Fruit fly (Drosophila melanogaster) whole organism, pupa: ENCODE results near the gene inaF-B.

Experiments
- CG10348 ChIP-seq: fragments of 200-800 bp; sonication (Bioruptor generic); IDR thresholded peaks from 2 replicates; pipeline ENCODE4 v1.3.6; 2022; ENCODE audit warnings: missing biosample characterization, missing genetic modification characterization
- CG12605 ChIP-seq: fragments of 200-800 bp; sonication (Bioruptor generic); IDR thresholded peaks from 2 replicates; pipeline ENCODE4 v1.3.6; 2022; ENCODE audit warnings: missing biosample characterization, missing genetic modification characterization
- CG13204 ChIP-seq: fragments of 200-800 bp; sonication (Bioruptor generic); optimal IDR thresholded peaks from 2 replicates; lab custom pipeline; 2018; ENCODE audit warnings: missing biosample characterization, mild to moderate bottlenecking, missing genetic modification characterization, moderate library complexity
- CG14655 ChIP-seq: fragments of 200-800 bp; sonication (Bioruptor generic); optimal IDR thresholded peaks from 3 replicates; lab custom pipeline; 2017; ENCODE audit warnings: mild to moderate bottlenecking, missing biosample characterization, missing genetic modification reagents, missing genetic modification characterization
- CG15710 ChIP-seq: fragments of 200-800 bp; sonication (Bioruptor generic); optimal IDR thresholded peaks from 2 replicates; lab custom pipeline; 2018; ENCODE audit warnings: missing biosample characterization, mild to moderate bottlenecking, missing genetic modification characterization, moderate library complexity
- CG17806 ChIP-seq: fragments of 200-800 bp; sonication (Bioruptor generic); optimal IDR thresholded peaks from 2 replicates; lab custom pipeline; 2018; ENCODE audit warnings: missing biosample characterization, mild to moderate bottlenecking, missing genetic modification characterization, moderate library complexity
- CG32121 ChIP-seq: fragments of 200-800 bp; sonication (Bioruptor generic); IDR thresholded peaks from 2 replicates; pipeline ENCODE4 v1.3.6; 2022; ENCODE audit warnings: missing biosample characterization, missing genetic modification characterization
- CG34367 ChIP-seq: fragments of 200-800 bp; sonication (Bioruptor generic); optimal IDR thresholded peaks from 2 replicates; lab custom pipeline; 2018; ENCODE audit warnings: missing biosample characterization, mild to moderate bottlenecking, missing genetic modification characterization
- CG4496 ChIP-seq: fragments of 200-800 bp; sonication (Bioruptor generic); IDR thresholded peaks from 3 replicates; pipeline ENCODE4 v1.3.6; 2022; ENCODE audit warnings: missing biosample characterization, missing genetic modification characterization
- CG8159 ChIP-seq: fragments of 200-800 bp; sonication (Bioruptor generic); optimal IDR thresholded peaks from 3 replicates; lab custom pipeline; 2018; ENCODE audit warnings: missing biosample characterization, mild to moderate bottlenecking, missing genetic modification characterization, moderate library complexity
- CG8301 ChIP-seq: fragments of 200-800 bp; sonication (Bioruptor generic); optimal IDR thresholded peaks from 2 replicates; lab custom pipeline; 2018; ENCODE audit warnings: missing biosample characterization, mild to moderate bottlenecking, missing genetic modification characterization
- CG9948 ChIP-seq: fragments of 200-800 bp; sonication (Bioruptor generic); optimal IDR thresholded peaks from 2 replicates; lab custom pipeline; 2018; ENCODE audit warnings: missing biosample characterization, mild to moderate bottlenecking, missing genetic modification characterization, moderate library complexity
- D1 ChIP-seq: fragments of 200-800 bp; sonication (Bioruptor generic); optimal IDR thresholded peaks from 2 replicates; lab custom pipeline; 2018; ENCODE audit warnings: missing biosample characterization, mild to moderate bottlenecking, missing genetic modification characterization, moderate library complexity
- EcR ChIP-seq: fragments of 200-800 bp; sonication (Bioruptor generic); optimal IDR thresholded peaks from 3 replicates; lab custom pipeline; 2019; ENCODE audit warnings: missing biosample characterization, missing genetic modification characterization, mild to moderate bottlenecking, moderate library complexity, missing genetic modification reagents
- Ets98B ChIP-seq: fragments of 200-800 bp; sonication (Bioruptor generic); IDR thresholded peaks from 2 replicates; pipeline ENCODE4 v1.3.6; 2022; ENCODE audit warnings: missing biosample characterization, missing genetic modification characterization
- Pif1A ChIP-seq: fragments of 200-800 bp; sonication (Bioruptor generic); optimal IDR thresholded peaks from 3 replicates; lab custom pipeline; 2016; ENCODE audit warnings: missing biosample characterization, missing genetic modification characterization
- Pif1B ChIP-seq: fragments of 200-800 bp; sonication (Bioruptor generic); optimal IDR thresholded peaks from 3 replicates; lab custom pipeline; 2016; ENCODE audit warnings: missing biosample characterization, missing genetic modification characterization
- Snoo ChIP-seq: fragments of 200-800 bp; sonication (Bioruptor generic); optimal IDR thresholded peaks from 3 replicates; lab custom pipeline; 2017; ENCODE audit warnings: missing biosample characterization, mild to moderate bottlenecking, missing genetic modification characterization, inconsistent platforms
- fd96Ca ChIP-seq: fragments of 200-800 bp; sonication (Bioruptor generic); IDR thresholded peaks from 3 replicates; pipeline ENCODE4 v1.3.6; 2022; ENCODE audit warnings: missing biosample characterization, missing genetic modification characterization
- gl ChIP-seq: fragments of 200-800 bp; sonication (Bioruptor generic); optimal IDR thresholded peaks from 2 replicates; lab custom pipeline; 2018; ENCODE audit warnings: missing biosample characterization, mild to moderate bottlenecking, missing genetic modification characterization
- rn ChIP-seq: fragments of 200-800 bp; sonication (Bioruptor generic); IDR thresholded peaks from 2 replicates; pipeline ENCODE4 v1.3.6; 2022; ENCODE audit warnings: missing biosample characterization, missing genetic modification characterization

Gene inaF-B

DNA sequence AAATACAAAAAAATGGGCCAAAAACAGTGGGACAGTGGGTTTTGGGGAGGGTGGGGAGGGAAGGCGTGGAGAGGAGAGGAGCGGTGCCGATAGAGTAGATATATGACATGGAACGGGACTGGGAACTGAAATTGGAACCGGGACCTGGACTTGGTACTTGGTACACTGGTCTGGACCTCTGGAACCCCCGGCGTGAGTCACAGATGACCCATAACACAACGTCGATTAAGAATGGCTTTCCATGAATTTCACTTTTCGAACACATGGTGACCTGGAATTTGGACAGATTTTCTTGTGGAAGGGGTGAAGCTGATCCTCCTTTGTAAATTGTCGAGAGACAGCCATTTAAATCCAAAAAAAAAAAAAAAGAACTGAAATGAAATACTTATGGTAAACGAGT is 45.9 kb downstream of the inaF-B start:
- no peak for TF ChIP-seq rn
- peak; percentile 33 for TF ChIP-seq EcR (GFP tag; lab: Kevin White, UChicago)
- TF ChIP-seq, all 21 proteins: peak for 1

DNA sequence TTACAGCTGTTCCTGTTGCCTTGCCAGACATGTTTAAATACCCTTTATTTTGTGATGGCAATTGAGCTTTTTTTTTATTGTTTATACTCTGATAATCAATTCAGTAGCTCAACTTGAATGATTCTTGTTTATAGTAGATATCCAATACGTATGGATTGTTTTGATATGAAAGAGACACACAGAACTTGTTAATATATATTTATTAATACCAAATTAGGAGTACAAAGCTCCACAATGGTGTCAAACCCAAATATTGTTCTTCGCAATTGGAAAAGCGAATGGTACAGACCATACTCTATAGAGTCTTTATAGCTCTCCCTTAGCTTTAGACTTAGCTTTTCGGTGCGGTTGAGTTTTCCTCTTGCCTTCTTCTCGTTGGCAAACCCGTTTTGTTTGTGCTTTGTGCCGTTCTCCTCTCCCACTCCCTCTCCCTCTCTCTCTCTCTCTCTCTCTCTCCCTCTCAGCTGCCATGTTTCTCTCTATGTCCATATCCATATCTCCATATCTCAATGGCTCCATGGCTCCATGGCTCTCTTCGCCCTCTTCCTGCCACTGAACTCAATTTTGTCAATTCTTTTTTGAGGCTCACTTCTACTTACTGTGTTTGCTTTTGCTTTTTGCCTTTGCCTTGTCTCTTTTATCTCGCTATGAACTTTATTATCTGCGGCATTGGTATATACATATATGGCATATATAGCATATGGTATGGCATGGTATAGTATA is 46.5 kb downstream of the inaF-B start:
- TF ChIP-seq CG34367 (tag; lab: Kevin White, UChicago) (peak; percentile 85), CG8159 (tag; lab: Kevin White, UChicago) (peak; percentile 89), CG10348 (GFP tag; lab: Robert Waterston, UW) (no peak), CG13204 (peak; percentile 52), CG17806 (tag; lab: Kevin White, UChicago) (peak; percentile 86), rn (no peak), CG8301 (tag; lab: Kevin White, UChicago) (peak; percentile 78), CG9948 (tag; lab: Kevin White, UChicago) (peak; percentile 88), Snoo (tag; lab: Kevin White, UChicago) (peak; percentile 60), D1 (tag; lab: Kevin White, UChicago) (peak; percentile 70), CG4496 (no peak), CG15710 (tag; lab: Kevin White, UChicago) (peak; percentile 91), Pif1A (GFP tag; lab: Kevin White, UChicago) (peak; percentile 72), Ets98B (peak; percentile 66), Pif1B (GFP tag; lab: Kevin White, UChicago) (peak; percentile 38), CG12605 (GFP tag; lab: Robert Waterston, UW) (no peak), gl (tag; lab: Kevin White, UChicago) (peak; percentile 51), CG14655 (GFP tag; lab: Kevin White, UChicago) (peak; percentile 87), CG32121 (GFP tag; lab: Robert Waterston, UW) (peak; percentile 14; the same call in 1 of the 2 replicates), fd96Ca (GFP tag; lab: Robert Waterston, UW) (no peak), EcR (GFP tag; lab: Kevin White, UChicago) (peak; percentile 93)

DNA sequence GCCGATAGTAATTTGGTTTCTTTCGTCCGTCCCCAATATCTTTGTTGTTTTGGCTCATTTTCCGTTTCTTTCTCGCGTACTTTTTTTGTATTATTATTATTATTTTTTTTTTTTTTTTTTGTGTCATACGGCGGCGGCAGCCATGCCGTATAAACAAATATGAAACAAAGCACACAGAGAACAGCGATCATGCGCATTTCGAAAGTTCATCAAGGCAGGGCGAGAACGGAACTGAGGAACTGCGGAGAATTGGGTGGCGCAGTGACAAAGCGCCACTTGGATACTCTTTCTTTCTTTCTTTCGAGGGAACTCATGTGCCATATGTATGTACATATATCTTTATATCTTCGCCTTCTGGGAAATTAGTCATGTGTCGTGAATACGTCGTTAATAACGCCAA is 48.1 kb downstream of the inaF-B start:
- TF ChIP-seq Snoo (tag; lab: Kevin White, UChicago) (peak; percentile 21), CG15710 (tag; lab: Kevin White, UChicago) (peak; percentile 26), CG34367 (tag; lab: Kevin White, UChicago) (peak; percentile 26), EcR (GFP tag; lab: Kevin White, UChicago) (peak; percentile 29), Ets98B (peak; percentile 5; the same call in 1 of the 2 replicates), CG14655 (GFP tag; lab: Kevin White, UChicago) (peak; percentile 39), CG4496 (peak; percentile 43; the same call in 1 of the 3 replicates), CG12605 (GFP tag; lab: Robert Waterston, UW) (peak; percentile 36; the same call in 1 of the 2 replicates), Pif1A (GFP tag; lab: Kevin White, UChicago) (peak; percentile 50), CG32121 (GFP tag; lab: Robert Waterston, UW) (peak; percentile 43; the same call in 1 of the 2 replicates), CG10348 (GFP tag; lab: Robert Waterston, UW) (no peak), fd96Ca (GFP tag; lab: Robert Waterston, UW) (peak; percentile 50; the same call in 1 of the 3 replicates), CG8159 (tag; lab: Kevin White, UChicago) (peak; percentile 43), CG8301 (tag; lab: Kevin White, UChicago) (no peak), rn (no peak), gl (tag; lab: Kevin White, UChicago) (no peak), CG9948 (tag; lab: Kevin White, UChicago) (peak; percentile 13), Pif1B (GFP tag; lab: Kevin White, UChicago) (no peak), D1 (tag; lab: Kevin White, UChicago) (no peak), CG17806 (tag; lab: Kevin White, UChicago) (no peak), CG13204 (peak; percentile 60)
- TF ChIP-seq, all 21 proteins: peak for 14

DNA sequence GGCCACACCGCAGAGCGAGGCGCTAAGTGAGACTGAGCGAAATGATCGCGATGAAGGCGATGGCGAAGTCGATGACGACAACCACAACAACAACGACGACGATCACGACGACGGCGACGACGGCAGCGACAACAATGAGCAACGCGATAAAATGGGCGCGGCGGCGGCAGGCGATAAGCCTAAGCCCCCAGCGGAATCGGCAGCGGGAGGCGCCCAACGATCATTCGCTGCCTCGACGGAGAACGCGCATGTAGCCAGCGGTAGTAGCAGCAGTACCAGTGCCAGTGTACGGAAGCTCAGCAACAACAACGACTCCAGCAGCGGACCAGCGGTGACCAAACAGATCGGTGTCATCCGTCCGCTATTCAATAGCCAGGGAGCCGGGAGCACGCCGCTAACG is 49.1 kb downstream of the inaF-B start:
- 0 out of 2 replicates have a peak, but pooled peaks have one; percentile 21 for TF ChIP-seq CG12605 (GFP tag; lab: Robert Waterston, UW)
- TF ChIP-seq CG9948 (tag; lab: Kevin White, UChicago), result no peak
- no peak for TF ChIP-seq CG15710 (tag; lab: Kevin White, UChicago)
- no peak for TF ChIP-seq CG17806 (tag; lab: Kevin White, UChicago)
- TF ChIP-seq CG10348 (GFP tag; lab: Robert Waterston, UW), result no peak
- peak; percentile 97 for TF ChIP-seq CG13204
- TF ChIP-seq CG8159 (tag; lab: Kevin White, UChicago), result no peak
- TF ChIP-seq EcR (GFP tag; lab: Kevin White, UChicago), result peak; percentile 45
- peak; percentile 22; the same call in 1 of the 3 replicates for TF ChIP-seq fd96Ca (GFP tag; lab: Robert Waterston, UW)
- no peak for TF ChIP-seq D1 (tag; lab: Kevin White, UChicago)
- no peak for TF ChIP-seq Pif1B (GFP tag; lab: Kevin White, UChicago)
- no peak for TF ChIP-seq CG34367 (tag; lab: Kevin White, UChicago)
- TF ChIP-seq CG8301 (tag; lab: Kevin White, UChicago), result no peak
- TF ChIP-seq CG32121 (GFP tag; lab: Robert Waterston, UW), result peak; percentile 36
- peak; percentile 55; the same call in 1 of the 3 replicates for TF ChIP-seq CG4496
- no peak for TF ChIP-seq rn
- peak; percentile 70 for TF ChIP-seq Ets98B
- TF ChIP-seq Snoo (tag; lab: Kevin White, UChicago), result peak; percentile 46
- no peak for TF ChIP-seq CG14655 (GFP tag; lab: Kevin White, UChicago)
